Worm (Caenorhabditis elegans) whole organism, young adult: ENCODE data around the gene vps-15.

Experiments used
- B0261.1 ChIP-seq: sonication (generic microtip); optimal IDR thresholded peaks from 2 replicates; lab custom pipeline; 2016; ENCODE audit warnings: mild to moderate bottlenecking, missing genetic modification characterization, moderate library complexity, missing compliant biosample characterization
- C17E4.6 ChIP-seq: fragments of 200-800 bp; sonication (Bioruptor generic); IDR thresholded peaks from 2 replicates; pipeline ENCODE4 v1.3.6; 2022; ENCODE audit warnings: missing genetic modification reagents, missing genetic modification characterization, missing compliant biosample characterization
- D2030.7 ChIP-seq: fragments of 200-800 bp; sonication (Bioruptor generic); IDR thresholded peaks from 2 replicates; pipeline ENCODE4 v1.3.6; 2022; ENCODE audit warnings: missing genetic modification reagents, missing genetic modification characterization, missing compliant biosample characterization
- F22D6.2 ChIP-seq: sonication (generic microtip); optimal IDR thresholded peaks from 2 replicates; lab custom pipeline; 2016; ENCODE audit warnings: mild to moderate bottlenecking, missing genetic modification characterization, missing compliant biosample characterization
- F55B11.4 ChIP-seq: sonication (generic microtip); optimal IDR thresholded peaks from 2 replicates; lab custom pipeline; 2016; ENCODE audit warnings: missing compliant biosample characterization, missing genetic modification characterization, borderline replicate concordance; ENCODE audit not compliant: insufficient read depth
- Y79H2A.3 ChIP-seq: fragments of 200-800 bp; sonication (Bioruptor generic); conservative IDR thresholded peaks from 2 replicates; pipeline ENCODE4 v1.3.6; 2022; ENCODE audit warnings: missing genetic modification reagents, missing genetic modification characterization, missing compliant biosample characterization
- ama-1 ChIP-seq, 3 experiments: fragments of 150-350 bp in 1 of 3; sonication (generic microtip) in 2 of 3; optimal IDR thresholded peaks; 2 replicates each; lab custom pipeline; 2014 to 2018; ENCODE audit warnings: missing biosample characterization in 2 of 3, missing genetic modification characterization in 2 of 3, missing genetic modification reagents in 2 of 3
- attf-5 ChIP-seq: fragments of 200-800 bp; sonication (Bioruptor generic); optimal IDR thresholded peaks from 2 replicates; lab custom pipeline; 2018; ENCODE audit warnings: mild to moderate bottlenecking, missing genetic modification characterization, missing compliant biosample characterization
- attf-6 ChIP-seq: fragments of 200-800 bp; sonication (Bioruptor generic); IDR thresholded peaks from 2 replicates; pipeline ENCODE4 v1.3.6; 2022; ENCODE audit warnings: missing genetic modification reagents, missing genetic modification characterization, missing compliant biosample characterization
- bed-2 ChIP-seq: fragments of 200-800 bp; sonication (Bioruptor generic); IDR thresholded peaks from 2 replicates; pipeline ENCODE4 v1.3.6; 2022; ENCODE audit warnings: missing genetic modification reagents, missing genetic modification characterization, missing compliant biosample characterization
- ceh-27 ChIP-seq: fragments of 200-800 bp; sonication (Bioruptor generic); optimal IDR thresholded peaks from 2 replicates; lab custom pipeline; 2018; ENCODE audit warnings: mild to moderate bottlenecking, missing genetic modification characterization, moderate library complexity, missing compliant biosample characterization
- die-1 ChIP-seq: sonication (generic microtip); optimal IDR thresholded peaks from 2 replicates; lab custom pipeline; 2016; ENCODE audit warnings: missing genotype, mild to moderate bottlenecking, missing genetic modification characterization, missing compliant biosample characterization
- dox-1 ChIP-seq: fragments of 200-800 bp; sonication (Bioruptor generic); IDR thresholded peaks from 2 replicates; pipeline ENCODE4 v1.3.6; 2022; ENCODE audit warnings: missing genetic modification reagents, missing genetic modification characterization, missing compliant biosample characterization
- egl-18 ChIP-seq: fragments of 200-800 bp; sonication (Bioruptor generic); IDR thresholded peaks from 2 replicates; pipeline ENCODE4 v1.3.6; 2022; ENCODE audit warnings: missing genetic modification reagents, missing genetic modification characterization, missing compliant biosample characterization
- egl-44 ChIP-seq: fragments of 200-800 bp; sonication (Bioruptor generic); IDR thresholded peaks from 2 replicates; pipeline ENCODE4 v1.3.6; 2022; ENCODE audit warnings: missing genetic modification reagents, missing genetic modification characterization, missing compliant biosample characterization
- hmg-1.2 ChIP-seq: fragments of 200-800 bp; sonication (Bioruptor generic); IDR thresholded peaks from 2 replicates; pipeline ENCODE4 v1.3.6; 2022; ENCODE audit warnings: missing genetic modification reagents, missing genetic modification characterization, missing compliant biosample characterization
- lag-1 ChIP-seq: fragments of 200-800 bp; sonication (Bioruptor generic); IDR thresholded peaks from 2 replicates; pipeline ENCODE4 v1.3.6; 2022; ENCODE audit warnings: missing genetic modification reagents, missing genetic modification characterization, missing compliant biosample characterization
- lin-35 ChIP-seq, 3 experiments: fragments of 150-350 bp in 2 of 3; sonication (generic microtip) in 1 of 3; optimal IDR thresholded peaks; 2 replicates each; lab custom pipeline; 2014 to 2018; ENCODE audit warnings: missing biosample characterization in 3 of 3, missing genetic modification characterization in 3 of 3, missing genetic modification reagents in 3 of 3
- lin-40 ChIP-seq: sonication (generic microtip); optimal IDR thresholded peaks from 2 replicates; lab custom pipeline; 2016; ENCODE audit warnings: missing genetic modification characterization, mild to moderate bottlenecking, missing compliant biosample characterization, missing genotype, missing genetic modification reagents
- lin-54 ChIP-seq: fragments of 200-800 bp; sonication (Bioruptor generic); optimal IDR thresholded peaks from 2 replicates; lab custom pipeline; 2018; ENCODE audit warnings: mild to moderate bottlenecking, missing genetic modification characterization, missing compliant biosample characterization
- lsl-1 ChIP-seq: fragments of 200-800 bp; sonication (Bioruptor generic); optimal IDR thresholded peaks from 2 replicates; lab custom pipeline; 2018; ENCODE audit warnings: mild to moderate bottlenecking, missing genetic modification characterization, moderate library complexity, missing compliant biosample characterization
- madf-6 ChIP-seq: fragments of 200-800 bp; sonication (Bioruptor generic); IDR thresholded peaks from 2 replicates; pipeline ENCODE4 v1.3.6; 2022; ENCODE audit warnings: missing genetic modification reagents, missing genetic modification characterization, missing compliant biosample characterization
- madf-8 ChIP-seq: fragments of 200-800 bp; sonication (Bioruptor generic); conservative IDR thresholded peaks from 2 replicates; pipeline ENCODE4 v1.3.6; 2022; ENCODE audit warnings: missing genetic modification reagents, missing genetic modification characterization, missing compliant biosample characterization
- mes-4 ChIP-seq: sonication (generic microtip); optimal IDR thresholded peaks from 2 replicates; lab custom pipeline; 2016; ENCODE audit warnings: missing genotype, missing genetic modification characterization, missing compliant biosample characterization
- repo-1 ChIP-seq: sonication (generic microtip); optimal IDR thresholded peaks from 2 replicates; lab custom pipeline; 2017; ENCODE audit warnings: mild to moderate bottlenecking, missing genetic modification characterization, missing compliant biosample characterization
- snpc-4 ChIP-seq, 5 experiments: fragments of 150-350 bp in 1 of 5; sonication (generic microtip) in 4 of 5; optimal IDR thresholded peaks; 2 replicates each; lab custom pipeline; 2014 to 2018; ENCODE audit warnings: missing genetic modification characterization in 5 of 5, missing biosample characterization in 3 of 5, antibody characterized with exemption in 2 of 5, mild to moderate bottlenecking in 2 of 5, missing compliant biosample characterization in 2 of 5, missing genotype in 2 of 5, moderate library complexity in 2 of 5, missing genetic modification reagents in 1 of 5
- sptf-2 ChIP-seq: fragments of 200-800 bp; sonication (Bioruptor generic); optimal IDR thresholded peaks from 2 replicates; lab custom pipeline; 2018; ENCODE audit warnings: mild to moderate bottlenecking, missing genetic modification characterization, missing compliant biosample characterization
- tbp1 ChIP-seq: fragments of 200-800 bp; sonication (Bioruptor generic); optimal IDR thresholded peaks from 2 replicates; lab custom pipeline; 2018; ENCODE audit warnings: mild to moderate bottlenecking, missing genetic modification characterization, missing compliant biosample characterization
- tbx-9 ChIP-seq: sonication (generic microtip); optimal IDR thresholded peaks from 2 replicates; lab custom pipeline; 2016; ENCODE audit warnings: borderline replicate concordance, missing genetic modification characterization, inconsistent platforms, missing compliant biosample characterization
- unc-130 ChIP-seq: sonication (generic microtip); optimal IDR thresholded peaks from 2 replicates; lab custom pipeline; 2016; ENCODE audit warnings: missing genetic modification reagents, missing genetic modification characterization, missing compliant biosample characterization
- xnd-1 ChIP-seq: sonication (generic microtip); optimal IDR thresholded peaks from 2 replicates; lab custom pipeline; 2016; ENCODE audit warnings: missing genotype, missing genetic modification reagents, missing genetic modification characterization, missing compliant biosample characterization
- ztf-28 ChIP-seq: fragments of 200-800 bp; sonication (Bioruptor generic); IDR thresholded peaks from 2 replicates; pipeline ENCODE4 v1.3.6; 2022; ENCODE audit warnings: missing genetic modification reagents, missing genetic modification characterization, missing compliant biosample characterization

Gene vps-15

ce11 chrII:11954811-11955210 is 39.2 kb upstream of the vps-15 start:
- no peak for TF ChIP-seq ztf-28 (GFP tag; lab: Robert Waterston, UW)
- no peak for TF ChIP-seq lsl-1 (GFP tag; lab: Kevin White, UChicago)
- TF ChIP-seq dox-1 (GFP tag; lab: Robert Waterston, UW) = no peak
- TF ChIP-seq C17E4.6 (GFP tag; lab: Robert Waterston, UW) = no peak
- TF ChIP-seq tbp1 = no peak
- no peak for TF ChIP-seq ceh-27 (GFP tag; lab: Kevin White, UChicago)
- TF ChIP-seq attf-5 (GFP tag; lab: Kevin White, UChicago) = no peak
- no peak for TF ChIP-seq B0261.1
- TF ChIP-seq unc-130 (GFP tag; lab: Kevin White, UChicago) = no peak
- no peak for TF ChIP-seq tbx-9
- TF ChIP-seq sptf-2 (GFP tag; lab: Kevin White, UChicago) = no peak

- TF ChIP-seq xnd-1 (tag; lab: Kevin White, UChicago) (no peak), mes-4 (no peak), ceh-27 (GFP tag; lab: Kevin White, UChicago) (no peak), ztf-28 (GFP tag; lab: Robert Waterston, UW) (no peak), lag-1 (GFP tag; lab: Robert Waterston, UW) (no peak), die-1 (tag; lab: Kevin White, UChicago) (no peak), snpc-4 (GFP tag; optimal IDR thresholded peaks at IDR 0.05; lab: Kevin White, UChicago) (no peak), snpc-4 (tag; optimal IDR thresholded peaks at IDR 0.05; lab: Kevin White, UChicago) (no peak)
Measured at ce11 chrII:11954208-11954607, 38.6 kb upstream of the vps-15 start, which contains the start of gene W03C9.6. Gene W03C9.6 (plus strand): TSS chrII:11954508.

- no peak for TF ChIP-seq xnd-1 (tag; lab: Kevin White, UChicago)
- no peak for TF ChIP-seq lin-40 (tag; lab: Kevin White, UChicago)
- no peak for TF ChIP-seq hmg-1.2 (GFP tag; lab: Robert Waterston, UW)
- TF ChIP-seq bed-2 (GFP tag; lab: Robert Waterston, UW) = no peak
- no peak for TF ChIP-seq madf-8 (GFP tag; lab: Robert Waterston, UW)
- no peak for TF ChIP-seq madf-6 (GFP tag; lab: Robert Waterston, UW)
- no peak for TF ChIP-seq Y79H2A.3
- no peak for TF ChIP-seq repo-1
- TF ChIP-seq F22D6.2 (tag; lab: Kevin White, UChicago) = no peak
- no peak for TF ChIP-seq F55B11.4 (tag; lab: Kevin White, UChicago)
- TF ChIP-seq attf-6 (GFP tag; lab: Robert Waterston, UW) = no peak
- TF ChIP-seq lin-35 (GFP tag; optimal IDR thresholded peaks at IDR 0.05; lab: Kevin White, UChicago) = no peak
- TF ChIP-seq egl-44 (GFP tag; lab: Robert Waterston, UW) = no peak
- TF ChIP-seq egl-18 (GFP tag; lab: Robert Waterston, UW) = no peak
- no peak for TF ChIP-seq D2030.7 (GFP tag; lab: Robert Waterston, UW)
- no peak for TF ChIP-seq lin-54
- TF ChIP-seq, all 124 proteins: peak for 0
Measured at ce11 chrII:11952963-11953362, 37.3 kb upstream of the vps-15 start.

- TF ChIP-seq snpc-4 (GFP tag; optimal IDR thresholded peaks at IDR 0.05; lab: Kevin White, UChicago) = no peak
- no peak for TF ChIP-seq snpc-4 (tag; optimal IDR thresholded peaks at IDR 0.05; lab: Kevin White, UChicago)
- TF ChIP-seq ama-1 (optimal IDR thresholded peaks at IDR 0.05; lab: Kevin White, UChicago) = no peak
- TF ChIP-seq ama-1 (GFP tag; optimal IDR thresholded peaks at IDR 0.05; lab: Kevin White, UChicago) = no peak
- TF ChIP-seq, all 124 proteins: peak for 0
Measured at ce11 chrII:11948459-11948858, 32.8 kb upstream of the vps-15 start, which contains the start of gene W03C9.8. Gene W03C9.8 (plus strand): TSS chrII:11948759.
